Fruit fly (Drosophila melanogaster) S2 (cell line): ENCODE data around the gene CG4789.
A peak's percentile ranks its signal among the peaks of the same experiment; 100 is the strongest.

Experiments
- CG8478 ChIP-seq: fragments of >200 bp; optimal IDR thresholded peaks from 2 replicates; lab custom pipeline; 2018
- CTCF ChIP-seq, 2 experiments: fragments of >200 bp; optimal IDR thresholded peaks; 2 replicates each; lab custom pipeline; 2018

CG4789 gene

DNA sequence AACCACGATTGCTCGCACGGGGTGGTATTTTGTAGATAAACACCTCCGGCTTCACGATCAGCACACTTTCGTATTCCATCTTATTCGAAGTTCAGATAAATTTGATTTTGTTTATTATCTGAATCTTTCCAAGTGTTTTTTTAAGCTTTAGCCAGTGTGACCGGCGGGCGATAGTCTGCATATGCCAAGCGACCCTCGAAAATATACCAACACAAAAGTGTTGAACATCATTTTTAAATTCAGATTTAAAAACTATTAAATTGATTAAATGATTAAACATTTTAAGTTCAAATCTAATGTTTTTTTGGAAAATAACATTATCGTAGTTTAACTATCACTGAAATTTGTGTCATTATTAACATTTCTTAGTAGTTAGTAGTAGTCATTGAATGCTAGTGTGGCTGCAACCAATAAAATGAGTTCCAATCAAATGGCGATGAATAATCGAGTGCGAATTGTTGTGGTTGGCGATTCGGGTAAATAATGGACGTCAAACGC, at the start of gene CG4789, which contains the start of gene CG9132:
CG4789 (plus strand) TSS at position 401 of the 498 bp plus-strand sequence.
CG9132 (minus strand) TSS at position 181 of the 498 bp plus-strand sequence.
- no peak for TF ChIP-seq CG8478
- no peak for TF ChIP-seq CTCF (optimal IDR thresholded peaks at IDR 0.05; lab: Kevin White, UChicago)

DNA sequence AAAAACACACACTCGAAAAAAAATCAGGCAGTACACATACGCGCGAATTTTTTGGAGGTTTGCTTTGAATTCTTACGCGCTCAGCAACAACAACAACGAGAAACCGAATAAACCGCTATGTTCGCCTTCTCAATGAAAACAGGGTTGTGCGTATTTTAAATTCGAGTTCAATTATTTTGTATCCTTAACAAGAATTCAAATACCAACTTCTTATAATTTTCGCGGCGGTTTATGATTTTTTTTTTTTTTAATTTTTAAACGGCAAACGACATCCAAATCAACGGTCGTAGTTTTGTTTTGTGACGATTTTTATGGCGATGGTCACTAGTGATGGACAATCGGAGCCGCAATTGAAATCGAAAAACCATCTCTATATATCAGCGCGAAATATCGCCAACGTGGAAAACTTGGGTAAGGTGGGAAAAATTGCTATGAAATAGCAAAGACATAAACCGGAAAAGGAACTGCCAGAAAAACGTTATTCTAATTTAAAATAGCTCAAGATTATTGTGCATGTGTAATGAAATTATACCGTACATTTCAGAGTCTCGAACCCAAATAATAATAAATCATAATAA, 49.1 kb upstream of the CG4789 start, which contains the start of gene goe:
goe (minus strand) TSS at position 332 of the 578 bp plus-strand sequence.
- TF ChIP-seq CG8478 = no peak
- peak; percentile 18 to 63 for TF ChIP-seq CTCF (optimal IDR thresholded peaks at IDR 0.05; lab: Kevin White, UChicago)

DNA sequence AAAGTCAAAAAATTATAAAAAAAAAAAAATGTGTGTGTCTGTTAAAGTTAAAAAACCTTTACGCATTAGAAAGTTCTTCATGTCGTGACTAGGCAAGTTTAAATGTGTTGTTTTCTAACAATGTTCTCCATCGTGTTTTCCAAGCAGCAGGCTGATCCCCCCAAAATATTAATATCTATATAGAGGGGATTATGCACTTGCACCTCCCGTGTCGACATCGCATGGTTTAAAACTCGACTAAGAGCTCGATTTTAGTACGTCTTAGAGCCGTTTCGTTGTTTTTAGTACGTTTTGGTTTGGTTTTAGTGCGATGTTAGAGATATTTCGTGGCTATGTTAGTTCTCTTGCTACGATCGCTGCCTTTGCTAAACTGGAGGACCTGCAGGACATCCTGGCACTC, 47.7 kb upstream of the CG4789 start:
- no peak for TF ChIP-seq CG8478
- TF ChIP-seq CTCF (optimal IDR thresholded peaks at IDR 0.05; lab: Kevin White, UChicago) = peak in 1 of 2 experiments; percentile 47

DNA sequence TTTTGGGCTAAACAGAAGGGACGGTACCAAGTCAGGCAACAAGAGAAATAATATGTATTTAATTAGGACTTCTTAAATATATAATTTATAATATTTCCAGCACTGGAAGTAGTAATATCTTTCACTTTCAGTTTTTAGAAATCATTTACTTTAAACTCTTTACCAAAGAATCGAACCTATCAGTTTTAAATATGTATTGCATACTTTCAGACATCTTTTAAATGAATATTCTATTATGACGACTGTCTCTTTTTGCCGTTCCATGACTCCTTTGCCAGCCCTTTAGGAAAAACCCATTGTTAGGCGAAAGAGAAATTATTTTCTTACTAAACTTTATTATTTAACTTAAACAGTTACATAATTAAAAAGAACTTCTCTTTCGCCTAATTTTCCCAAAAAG, 43.1 kb upstream of the CG4789 start:
- TF ChIP-seq CG8478 = no peak
- TF ChIP-seq CTCF (optimal IDR thresholded peaks at IDR 0.05; lab: Kevin White, UChicago) = no peak

DNA sequence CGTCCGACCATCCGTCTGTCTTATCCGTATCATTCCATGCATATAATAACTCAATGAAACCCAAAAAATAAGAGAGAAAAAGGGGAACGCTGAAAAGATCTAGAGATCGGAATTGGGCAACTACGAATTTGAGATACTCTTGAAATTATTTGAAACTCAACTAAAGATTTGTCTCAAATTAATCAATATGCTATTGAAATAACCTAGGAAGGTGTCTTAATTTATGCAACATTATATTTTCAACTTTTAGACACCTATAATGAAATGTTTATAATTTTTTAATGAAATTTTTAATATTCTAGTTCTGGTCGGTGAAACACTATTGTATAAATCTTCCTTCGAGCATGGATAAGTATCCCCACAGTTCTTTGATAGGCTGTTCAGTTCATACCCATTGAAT, 40.2 kb upstream of the CG4789 start:
- TF ChIP-seq CG8478 (no peak), CTCF (optimal IDR thresholded peaks at IDR 0.05; lab: Kevin White, UChicago) (no peak)

DNA sequence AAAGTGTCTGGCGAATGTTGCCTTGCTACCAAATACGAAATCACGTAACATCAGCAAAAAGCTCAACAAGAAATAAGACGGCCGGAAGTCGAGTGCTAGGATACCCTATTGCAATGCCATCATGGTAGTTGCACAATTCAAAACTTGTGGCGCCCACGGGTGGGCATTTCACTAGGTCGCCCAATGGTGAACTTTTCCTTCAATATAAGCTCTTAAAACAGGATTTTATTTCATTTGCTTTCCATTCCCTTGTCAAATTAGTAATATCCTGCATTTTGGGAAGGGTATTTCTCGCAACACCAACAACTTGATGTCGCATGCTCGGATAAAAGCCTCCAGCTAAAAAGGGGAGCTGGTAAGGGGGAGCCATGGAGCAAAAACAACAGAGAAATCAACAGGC, 39.2 kb upstream of the CG4789 start:
- no peak for TF ChIP-seq CTCF (optimal IDR thresholded peaks at IDR 0.05; lab: Kevin White, UChicago)
- no peak for TF ChIP-seq CG8478

DNA sequence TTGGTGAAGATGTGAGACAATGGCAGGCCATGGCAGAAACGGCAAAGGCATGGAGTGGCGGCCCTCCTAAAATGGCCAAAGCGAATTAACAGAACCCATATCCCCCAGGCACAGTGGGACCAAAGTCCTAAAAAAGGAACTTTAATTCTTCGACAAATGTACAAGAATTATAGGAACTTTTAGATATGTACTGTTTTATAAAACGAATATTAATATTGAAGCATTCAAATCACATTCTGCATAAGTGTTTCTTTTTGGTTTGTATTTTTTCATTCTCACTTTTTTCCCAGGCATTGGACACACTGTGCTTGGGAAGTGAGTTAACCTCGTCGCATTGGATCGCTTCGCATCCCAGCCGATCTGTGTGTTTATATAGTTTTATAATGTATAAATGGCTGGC, 35.8 kb upstream of the CG4789 start:
- TF ChIP-seq CTCF (optimal IDR thresholded peaks at IDR 0.05; lab: Kevin White, UChicago) = no peak
- no peak for TF ChIP-seq CG8478

DNA sequence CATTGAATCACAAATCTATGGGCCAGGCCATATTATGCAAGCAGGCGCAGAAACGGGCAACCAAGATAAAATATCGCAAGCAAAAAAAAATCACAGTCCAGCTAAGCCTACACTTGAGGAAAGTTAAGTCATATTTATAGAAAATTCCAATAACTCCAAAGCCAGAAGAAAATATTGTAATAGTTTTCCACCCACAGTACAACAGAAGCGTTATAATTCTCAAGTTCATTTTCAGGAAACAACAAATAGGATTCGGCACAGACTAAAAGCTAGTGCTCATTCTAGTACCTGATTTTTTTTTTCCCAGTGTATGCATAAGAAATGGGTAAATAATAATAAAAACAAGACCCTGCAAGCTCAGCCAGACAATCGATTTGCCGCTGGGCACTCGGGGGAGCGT, 34.9 kb upstream of the CG4789 start:
- no peak for TF ChIP-seq CTCF (optimal IDR thresholded peaks at IDR 0.05; lab: Kevin White, UChicago)

DNA sequence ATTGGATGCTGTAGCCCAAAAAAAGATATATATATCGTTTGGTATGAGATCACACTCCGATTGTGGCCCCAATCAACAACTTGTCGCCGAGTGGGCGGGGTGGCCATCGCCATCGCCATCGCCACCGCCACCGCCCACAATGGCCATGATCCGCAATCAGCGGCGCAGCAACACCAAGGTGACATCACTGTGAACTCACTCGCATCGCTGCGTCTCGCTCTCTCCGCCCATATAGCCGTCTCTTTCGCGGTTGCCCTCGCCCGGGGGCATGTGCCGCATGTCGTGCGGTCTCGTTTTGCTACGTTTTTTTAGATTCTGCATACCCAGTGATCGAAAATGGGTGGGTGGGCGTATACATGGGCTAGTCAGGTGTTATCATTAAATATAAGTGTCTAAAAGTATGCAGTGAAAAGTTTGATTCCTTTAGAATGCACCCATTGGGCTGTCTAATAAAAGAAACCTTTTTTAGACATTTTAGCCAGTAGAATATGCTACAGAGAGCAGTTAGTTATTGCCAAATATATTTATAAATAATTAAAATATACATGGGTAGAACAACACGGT, 33.8 kb upstream of the CG4789 start:
- no peak for TF ChIP-seq CTCF (optimal IDR thresholded peaks at IDR 0.05; lab: Kevin White, UChicago)
- no peak for TF ChIP-seq CG8478

DNA sequence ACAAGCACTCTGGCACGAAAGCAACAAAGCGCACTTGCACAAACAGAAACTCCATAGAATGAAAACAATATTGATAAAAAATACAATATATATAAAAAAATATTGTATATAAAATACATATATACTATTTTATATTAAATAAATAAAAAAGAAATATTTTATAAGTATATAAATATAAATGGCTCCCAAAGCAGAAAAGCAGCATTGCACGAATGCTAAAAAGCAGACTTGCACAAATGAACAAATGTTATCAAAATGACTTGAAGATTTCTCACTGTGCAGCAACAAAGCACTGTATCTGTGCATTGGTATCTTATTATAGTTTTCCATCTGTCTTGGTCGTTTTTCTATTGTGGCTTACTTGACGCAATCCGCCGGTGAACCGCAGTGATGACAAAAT, 32.0 kb upstream of the CG4789 start:
- TF ChIP-seq CG8478 = no peak
- no peak for TF ChIP-seq CTCF (optimal IDR thresholded peaks at IDR 0.05; lab: Kevin White, UChicago)

DNA sequence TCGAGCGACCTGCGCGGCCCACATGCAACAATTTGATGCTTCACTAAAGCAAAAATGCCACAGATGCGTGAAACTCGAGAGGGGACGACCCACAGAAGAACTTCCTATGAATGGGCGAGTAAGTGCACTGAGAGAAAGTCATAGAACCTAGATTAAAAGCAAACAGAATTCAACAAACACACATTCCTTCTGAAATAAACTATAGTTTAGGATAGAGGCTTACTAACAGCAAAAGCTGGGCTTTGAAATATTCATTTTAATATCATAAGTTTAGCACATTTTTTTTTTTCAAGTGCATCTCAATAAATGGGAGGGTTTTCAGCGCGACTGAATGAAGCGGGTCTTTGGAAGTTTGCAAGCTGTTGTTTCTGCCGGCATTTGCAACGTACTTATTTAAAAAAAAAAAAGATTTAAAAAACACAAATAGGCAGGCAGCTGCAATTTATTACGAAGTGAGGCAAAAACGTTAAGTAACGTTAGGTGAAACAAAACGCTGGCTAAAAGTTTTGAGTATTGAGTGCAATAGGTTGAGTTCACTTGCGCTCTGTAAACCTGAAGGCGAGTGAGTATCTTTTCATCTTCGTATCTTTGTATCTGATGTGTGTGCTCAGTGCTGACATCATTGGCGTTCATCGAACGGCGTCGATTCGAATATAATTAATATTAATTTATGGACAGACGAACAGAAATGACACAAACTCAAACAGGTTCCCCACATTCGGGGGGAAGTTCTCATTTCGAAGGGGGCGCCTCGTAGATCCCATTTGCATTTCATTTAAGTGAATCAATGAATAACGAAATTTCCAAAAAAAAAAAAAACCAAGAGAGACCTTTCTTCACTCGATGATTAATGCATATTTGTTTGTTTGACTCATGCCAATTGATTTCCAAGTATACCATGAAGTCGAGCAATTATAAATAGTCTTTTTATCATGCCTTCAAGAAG, 27.6 kb upstream of the CG4789 start:
- TF ChIP-seq CG8478 = no peak
- no peak for TF ChIP-seq CTCF (optimal IDR thresholded peaks at IDR 0.05; lab: Kevin White, UChicago)

DNA sequence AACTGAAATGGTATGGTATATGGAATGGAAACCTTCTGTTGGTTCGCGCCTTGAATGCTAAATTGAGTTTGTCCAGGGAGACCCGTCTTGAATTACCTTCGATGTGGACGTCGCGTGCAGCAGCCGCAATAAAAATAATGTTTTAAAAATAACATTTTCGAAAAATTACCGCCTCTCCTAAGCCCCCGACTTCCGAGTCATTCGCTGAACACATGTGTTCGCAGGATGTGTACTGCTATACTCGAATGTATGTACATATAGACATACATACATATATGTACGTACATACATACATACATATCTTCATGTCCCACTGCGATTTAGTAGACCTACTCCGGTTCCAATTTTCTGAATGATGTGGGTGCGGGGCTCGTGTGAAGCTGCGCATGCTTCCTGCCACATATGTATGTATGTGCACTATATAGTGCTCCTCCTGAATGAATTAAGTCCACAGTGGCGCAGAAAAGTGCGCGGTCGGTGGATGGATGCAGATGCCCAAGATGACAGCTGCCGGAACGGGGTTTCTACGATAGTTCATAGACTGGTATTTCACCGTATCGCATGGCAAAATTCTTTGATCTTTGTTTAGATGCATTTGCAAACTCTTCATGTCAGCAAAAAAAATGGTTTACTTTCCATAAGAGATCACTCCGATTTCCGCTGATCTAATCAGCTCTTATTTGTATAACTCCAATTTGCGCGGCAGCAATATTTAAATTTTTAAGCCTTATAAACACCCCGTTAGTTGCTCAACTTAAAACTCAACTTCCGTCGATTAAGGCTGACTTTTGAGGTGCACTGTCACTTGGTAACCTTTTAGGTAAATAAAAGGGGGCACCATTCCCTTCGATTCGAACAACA, 26.3 kb upstream of the CG4789 start:
- TF ChIP-seq CG8478 (no peak), CTCF (optimal IDR thresholded peaks at IDR 0.05; lab: Kevin White, UChicago) (no peak)

DNA sequence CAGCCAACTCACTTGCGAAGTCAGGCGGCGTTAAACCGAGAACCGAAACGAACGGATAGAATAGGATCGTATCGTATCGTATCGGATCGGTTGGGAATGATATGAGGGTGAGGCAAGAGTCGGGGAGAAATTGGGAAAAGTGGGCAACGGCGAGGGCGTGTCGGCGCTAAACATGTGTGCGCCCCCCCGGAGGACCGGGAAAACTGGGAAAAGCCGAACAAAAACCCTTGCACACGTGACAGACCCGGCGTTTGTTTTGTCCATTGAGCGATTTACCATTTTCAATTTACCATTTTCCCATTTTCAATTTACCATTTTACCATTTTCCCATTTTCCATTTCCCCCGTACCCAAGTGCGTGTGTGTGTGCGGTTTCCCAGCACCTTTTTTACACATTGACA, 25.6 kb upstream of the CG4789 start:
- no peak for TF ChIP-seq CG8478
- TF ChIP-seq CTCF (optimal IDR thresholded peaks at IDR 0.05; lab: Kevin White, UChicago) = no peak

DNA sequence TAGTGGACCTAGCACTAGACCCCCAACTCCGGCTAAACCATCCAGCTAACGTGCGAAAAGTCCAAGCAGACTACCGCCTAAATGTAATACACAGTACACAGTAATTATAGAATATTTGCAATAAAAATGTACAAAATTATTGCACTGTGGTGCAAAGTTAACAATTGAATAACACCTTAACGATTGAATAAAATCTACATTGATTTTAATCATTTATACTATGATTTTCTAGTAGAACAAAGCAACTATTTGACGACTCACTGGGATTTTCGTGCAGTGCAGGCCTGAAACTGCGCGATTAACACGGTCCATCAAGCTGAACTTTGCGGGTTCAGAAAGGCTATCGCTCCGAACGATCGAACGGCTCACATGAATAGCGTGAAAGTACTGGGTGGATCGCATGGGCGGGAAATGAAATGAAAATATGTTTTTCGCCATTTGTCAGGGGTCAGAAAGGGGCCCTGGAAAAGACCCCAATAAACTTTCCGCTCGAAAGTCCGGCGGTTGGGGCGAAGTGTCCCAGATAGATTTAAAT, 22.5 kb upstream of the CG4789 start:
- no peak for TF ChIP-seq CTCF (optimal IDR thresholded peaks at IDR 0.05; lab: Kevin White, UChicago)
- TF ChIP-seq CG8478 = no peak

DNA sequence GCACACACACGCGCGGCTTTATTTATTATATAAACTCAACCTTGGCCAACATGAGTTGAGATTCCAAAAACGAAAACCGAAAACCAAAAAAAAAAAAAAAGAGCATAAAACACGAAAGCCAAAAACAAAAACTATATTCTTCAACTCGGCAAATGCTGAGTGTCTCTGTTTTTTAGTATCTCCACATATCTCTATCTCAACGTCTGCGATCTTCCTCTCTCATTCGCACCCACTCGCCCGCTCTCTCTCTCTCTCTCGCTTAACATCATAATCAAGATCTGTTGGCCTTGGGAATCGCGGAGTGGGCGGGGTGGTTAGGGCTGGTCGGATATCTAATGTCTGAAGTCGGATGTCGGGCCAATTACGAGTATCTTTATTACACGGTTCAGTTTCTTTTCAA, 20.5 kb upstream of the CG4789 start:
- no peak for TF ChIP-seq CTCF (optimal IDR thresholded peaks at IDR 0.05; lab: Kevin White, UChicago)
- no peak for TF ChIP-seq CG8478
